Fruit fly (Drosophila melanogaster): ENCODE results near the gene prc.

prc gene

DNA sequence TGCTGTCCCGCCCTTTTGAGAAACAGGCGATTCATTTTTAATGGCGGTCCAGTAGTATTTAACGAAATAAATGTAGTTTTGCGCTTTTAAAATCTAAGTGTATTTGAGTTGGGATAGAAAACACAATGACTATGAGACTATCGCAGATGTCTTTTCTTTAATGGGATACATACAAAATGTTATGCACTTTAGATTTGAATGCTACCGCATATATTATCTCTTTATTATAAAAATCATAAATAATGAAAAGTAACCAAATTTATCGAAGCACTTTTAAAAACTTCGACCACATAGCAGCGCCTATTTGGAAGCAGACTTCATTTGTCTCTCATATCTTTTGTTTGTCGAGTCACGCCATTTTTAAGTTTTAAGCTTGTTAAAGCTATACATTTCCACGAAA, 41.3 kb downstream of the prc start, which contains the start of gene SdhAL:
TSS of gene SdhAL (minus strand) at position 101 of the 400 bp plus-strand sequence.
- TF ChIP-seq CG31627 (GFP tag; optimal IDR thresholded peaks at IDR 0.05) = no peak
- TF ChIP-seq eg (GFP tag; IDR thresholded peaks at IDR 0.05) = no peak
- TF ChIP-seq CG4318 (GFP tag; optimal IDR thresholded peaks at IDR 0.05) = no peak
- no peak for TF ChIP-seq Hr38 (GFP tag; optimal IDR thresholded peaks at IDR 0.05)
- TF ChIP-seq Smox (GFP tag; optimal IDR thresholded peaks at IDR 0.05) = no peak
- no peak for TF ChIP-seq Blimp-1 (GFP tag; optimal IDR thresholded peaks at IDR 0.05)

- TF ChIP-seq dsx (GFP tag; optimal IDR thresholded peaks at IDR 0.05; ENCODE audit: poor library complexity, severe bottlenecking) (no peak), CG11762 (GFP tag; optimal IDR thresholded peaks at IDR 0.05; ENCODE audit: insufficient read depth) (no peak), dac (GFP tag; optimal IDR thresholded peaks at IDR 0.05) (no peak)
Measured at dm6 chr3L:11921213-11921612, 44.7 kb downstream of the prc start, which contains the start of gene CG11588. Gene CG11588 (plus strand): TSS chr3L:11921513.

dm6 chr3L:11918217-11918616, 47.7 kb downstream of the prc start:
- TF ChIP-seq fkh (GFP tag; optimal IDR thresholded peaks at IDR 0.05) (peak; percentile 10), Hr39 (GFP tag; optimal IDR thresholded peaks at IDR 0.05) (no peak), fd59A (GFP tag; optimal IDR thresholded peaks at IDR 0.05) (no peak), dsx (GFP tag; optimal IDR thresholded peaks at IDR 0.05; ENCODE audit: poor library complexity, severe bottlenecking) (no peak), Eip75B (GFP tag; optimal IDR thresholded peaks at IDR 0.05) (peak; percentile 77), svp (GFP tag) (peak; percentile 42)
